Fruit fly (Drosophila melanogaster) whole organism, wandering third instar larva: ENCODE data around the gene Lztr1.

Experiments used
- CG9705 ChIP-seq: fragments of 200-800 bp; sonication (Bioruptor generic); optimal IDR thresholded peaks from 2 replicates; lab custom pipeline; 2018; ENCODE audit warnings: missing biosample characterization, mild to moderate bottlenecking, missing genetic modification characterization
- Dfd ChIP-seq: fragments of >200 bp; optimal IDR thresholded peaks from 2 replicates; lab custom pipeline; 2017; ENCODE audit warnings: missing biosample characterization, missing genetic modification characterization
- Dif ChIP-seq: fragments of 200-275, 200-300 bp; sonication (Bioruptor generic); optimal IDR thresholded peaks from 2 replicates; lab custom pipeline; 2018; ENCODE audit warnings: missing biosample characterization, missing genetic modification characterization; ENCODE audit not compliant: partially characterized antibody
- Hr78 ChIP-seq: fragments of >200 bp; optimal IDR thresholded peaks from 2 replicates; lab custom pipeline; 2017; ENCODE audit warnings: missing biosample characterization, missing genetic modification characterization
- Vsx2 ChIP-seq: fragments of 200-300, 225-300 bp; sonication (Bioruptor generic); optimal IDR thresholded peaks from 2 replicates; lab custom pipeline; 2018; ENCODE audit warnings: missing biosample characterization, missing genetic modification characterization; ENCODE audit not compliant: partially characterized antibody
- jim ChIP-seq: fragments of 175-275, 200-325 bp; sonication (Bioruptor generic); optimal IDR thresholded peaks from 2 replicates; lab custom pipeline; 2016; ENCODE audit warnings: missing biosample characterization, mild to moderate bottlenecking, missing genetic modification characterization
- psq ChIP-seq: fragments of 200-800 bp; sonication (Bioruptor generic); optimal IDR thresholded peaks from 3 replicates; lab custom pipeline; 2017; ENCODE audit warnings: missing biosample characterization, mild to moderate bottlenecking, missing genetic modification characterization, moderate library complexity
- sage ChIP-seq: fragments of 200-800 bp; sonication (Bioruptor generic); optimal IDR thresholded peaks from 2 replicates; lab custom pipeline; 2016; ENCODE audit warnings: missing biosample characterization, mild to moderate bottlenecking, missing genetic modification characterization
- sv ChIP-seq: fragments of 200-800 bp; sonication (Bioruptor generic); optimal IDR thresholded peaks from 3 replicates; lab custom pipeline; 2016; ENCODE audit warnings: missing biosample characterization, missing genetic modification characterization

dm6 chrX:964012-964411 is 36.6 kb upstream of the Lztr1 start:
- TF ChIP-seq Hr78 (GFP tag; lab: Kevin White, UChicago) (no peak), sv (GFP tag; lab: Kevin White, UChicago) (no peak), jim (GFP tag; lab: Kevin White, UChicago) (no peak), Dif (no peak), psq (GFP tag; lab: Kevin White, UChicago) (no peak), Dfd (GFP tag; lab: Kevin White, UChicago) (no peak), CG9705 (GFP tag; lab: Kevin White, UChicago) (no peak), sage (no peak), Vsx2 (GFP tag; lab: Kevin White, UChicago) (no peak)
